Fruit fly (Drosophila melanogaster) S2 (cell line): ENCODE data around the gene Dnaaf6.

Source experiments
- CG8478 ChIP-seq: fragments of >200 bp; optimal IDR thresholded peaks from 2 replicates; lab custom pipeline; 2018
- CTCF ChIP-seq, 2 experiments: fragments of >200 bp; optimal IDR thresholded peaks; 2 replicates each; lab custom pipeline; 2018

- TF ChIP-seq CG8478 (lab: Kevin White, UChicago) (no peak), CTCF (optimal IDR thresholded peaks at IDR 0.05; lab: Kevin White, UChicago) (no peak)
Measured at dm6 chr3L:14655681-14656080, 28.9 kb upstream of the Dnaaf6 start.
